Worm (Caenorhabditis elegans) whole organism, L4/young adult: ENCODE results near the gene C14C11.7.

Experiments
- dao-5 ChIP-seq: sonication (generic microtip); optimal IDR thresholded peaks from 2 replicates; lab custom pipeline; 2016; ENCODE audit warnings: missing genotype, missing genetic modification characterization, moderate library complexity, missing compliant biosample characterization
- him-1 ChIP-seq: sonication (generic microtip); optimal IDR thresholded peaks from 2 replicates; lab custom pipeline; 2016; ENCODE audit warnings: missing genotype, missing genetic modification reagents, missing genetic modification characterization, missing compliant biosample characterization

ce11 chrV:5701106-5701505 lies 35.2 kb upstream of the C14C11.7 start:
- TF ChIP-seq dao-5 (tag; lab: Kevin White, UChicago): no peak
- TF ChIP-seq him-1 (tag; lab: Kevin White, UChicago): no peak
